Worm (Caenorhabditis elegans): ENCODE results near the gene srg-9.

srg-9 gene

ce11 chrIII:6287195-6287594, 30.6 kb upstream of the srg-9 start, which contains the start of gene F47D12.6:
Gene F47D12.6 (minus strand): TSS chrIII:6287295.
- TF ChIP-seq fos-1 (tag; optimal IDR thresholded peaks at IDR 0.05) (peak; percentile 41), sma-3 (GFP tag; optimal IDR thresholded peaks at IDR 0.05) (no peak), aly-2 (tag; optimal IDR thresholded peaks at IDR 0.05) (no peak), ceh-82 (tag; optimal IDR thresholded peaks at IDR 0.05) (no peak)

ce11 chrIII:6285890-6286289, 29.3 kb upstream of the srg-9 start, which contains the start of gene gadr-3:
Gene gadr-3 (minus strand): TSS chrIII:6285990.
- no peak for TF ChIP-seq egl-27 (tag; optimal IDR thresholded peaks at IDR 0.05)
- TF ChIP-seq nhr-25 (tag; optimal IDR thresholded peaks at IDR 0.05), result no peak
- TF ChIP-seq alr-1 (tag; optimal IDR thresholded peaks at IDR 0.05), result no peak
- no peak for TF ChIP-seq nhr-23 (tag; optimal IDR thresholded peaks at IDR 0.05)
- no peak for TF ChIP-seq ztf-11 (tag; optimal IDR thresholded peaks at IDR 0.05)
- TF ChIP-seq ztf-1 (GFP tag; conservative IDR thresholded peaks at IDR 0.05), result no peak
- no peak for TF ChIP-seq nhr-12 (tag; optimal IDR thresholded peaks at IDR 0.05)
- no peak for TF ChIP-seq nhr-129 (tag; optimal IDR thresholded peaks at IDR 0.05)
- TF ChIP-seq nhr-21 (tag; optimal IDR thresholded peaks at IDR 0.05), result no peak

ce11 chrIII:6283024-6283423, 26.4 kb upstream of the srg-9 start:
- TF ChIP-seq crh-2 (tag; optimal IDR thresholded peaks at IDR 0.05) (no peak), ztf-1 (GFP tag; conservative IDR thresholded peaks at IDR 0.05) (no peak), ceh-16 (tag; optimal IDR thresholded peaks at IDR 0.05) (no peak), zag-1 (tag; optimal IDR thresholded peaks at IDR 0.05) (no peak), unc-55 (GFP tag; optimal IDR thresholded peaks at IDR 0.05) (no peak), lin-39 (tag; optimal IDR thresholded peaks at IDR 0.05) (no peak), nhr-23 (tag; optimal IDR thresholded peaks at IDR 0.05) (no peak)

ce11 chrIII:6280070-6280596, 23.6 kb upstream of the srg-9 start, which contains the start of gene hmg-1.2:
Gene hmg-1.2 (plus strand): TSS chrIII:6280380.
- TF ChIP-seq peb-1 (tag; optimal IDR thresholded peaks at IDR 0.05) (no peak), skn-1 (tag; optimal IDR thresholded peaks at IDR 0.05) (no peak), nhr-6 (tag; optimal IDR thresholded peaks at IDR 0.05) (peak; percentile 87), crh-2 (tag; optimal IDR thresholded peaks at IDR 0.05) (peak; percentile 83), alr-1 (tag; optimal IDR thresholded peaks at IDR 0.05) (peak; percentile 35), lin-13 (GFP tag; optimal IDR thresholded peaks at IDR 0.05) (peak; percentile 54), ztf-11 (tag; optimal IDR thresholded peaks at IDR 0.05) (no peak), ceh-82 (tag; optimal IDR thresholded peaks at IDR 0.05) (no peak), nhr-77 (tag; optimal IDR thresholded peaks at IDR 0.05) (no peak), nhr-12 (tag; optimal IDR thresholded peaks at IDR 0.05) (no peak), nhr-21 (tag; optimal IDR thresholded peaks at IDR 0.05) (peak; percentile 89), fos-1 (tag; optimal IDR thresholded peaks at IDR 0.05) (peak; percentile 68), dmd-4 (tag; optimal IDR thresholded peaks at IDR 0.05) (peak; percentile 55), unc-62 (GFP tag; optimal IDR thresholded peaks at IDR 0.05) (peak; percentile 44), lin-39 (tag; optimal IDR thresholded peaks at IDR 0.05) (no peak), ztf-1 (GFP tag; conservative IDR thresholded peaks at IDR 0.05) (no peak), mab-5 (tag; optimal IDR thresholded peaks at IDR 0.05) (peak; percentile 43), ztf-4 (tag; optimal IDR thresholded peaks at IDR 0.05) (peak; percentile 73), nhr-237 (tag; optimal IDR thresholded peaks at IDR 0.05) (no peak), blmp-1 (tag; optimal IDR thresholded peaks at IDR 0.05; ENCODE audit: insufficient read depth) (peak; percentile 76), ZK546.5 (tag; optimal IDR thresholded peaks at IDR 0.05) (peak; percentile 5), lin-11 (tag; optimal IDR thresholded peaks at IDR 0.05) (peak; percentile 43), mbf-1 (tag; optimal IDR thresholded peaks at IDR 0.05) (no peak), ceh-16 (tag; optimal IDR thresholded peaks at IDR 0.05) (peak; percentile 64), nhr-23 (tag; optimal IDR thresholded peaks at IDR 0.05) (no peak), aly-2 (tag; optimal IDR thresholded peaks at IDR 0.05) (no peak), zag-1 (tag; optimal IDR thresholded peaks at IDR 0.05) (peak; percentile 52), lsy-2 (tag; optimal IDR thresholded peaks at IDR 0.05) (peak; percentile 27 to 83), mdl-1 (tag; optimal IDR thresholded peaks at IDR 0.05) (peak; percentile 54 to 75), R02D3.7 (tag; optimal IDR thresholded peaks at IDR 0.05) (no peak), elt-1 (tag; optimal IDR thresholded peaks at IDR 0.05) (no peak), C34F6.9 (tag; optimal IDR thresholded peaks at IDR 0.05) (peak; percentile 83), egl-27 (tag; optimal IDR thresholded peaks at IDR 0.05) (peak; percentile 88), sma-3 (GFP tag; optimal IDR thresholded peaks at IDR 0.05) (peak; percentile 74), sem-4 (tag; optimal IDR thresholded peaks at IDR 0.05) (peak; percentile 65), sma-9 (GFP tag; optimal IDR thresholded peaks at IDR 0.05) (peak; percentile 92), sma-9 (tag; optimal IDR thresholded peaks at IDR 0.05) (no peak), snpc-4 (tag; optimal IDR thresholded peaks at IDR 0.05) (peak; percentile 66), ama-1 (optimal IDR thresholded peaks at IDR 0.05) (no peak), nhr-25 (tag; optimal IDR thresholded peaks at IDR 0.05) (peak; percentile 83), F13H6.1 (tag; optimal IDR thresholded peaks at IDR 0.05) (peak; percentile 95), nhr-129 (tag; optimal IDR thresholded peaks at IDR 0.05) (peak; percentile 93), gmeb-1 (tag; optimal IDR thresholded peaks at IDR 0.05) (peak; percentile 60), nhr-11 (tag; optimal IDR thresholded peaks at IDR 0.05) (no peak)

All from whole organism, L2 larva.